Worm (Caenorhabditis elegans) whole organism, L4 larva: ENCODE measurements around the gene vti-1.
A peak's percentile ranks its signal among the peaks of the same experiment; 100 is the strongest.

Experiments used
- F44E2.7 ChIP-seq: fragments of 200-800 bp; sonication (Bioruptor generic); IDR thresholded peaks from 2 replicates; pipeline ENCODE4 v2.1.2; 2022; ENCODE audit warnings: missing genetic modification characterization, missing compliant biosample characterization
- F49E8.2 ChIP-seq: sonication (generic microtip); optimal IDR thresholded peaks from 2 replicates; lab custom pipeline; 2016; ENCODE audit warnings: missing compliant biosample characterization, mild to moderate bottlenecking, missing genetic modification characterization, borderline replicate concordance
- R02D3.7 ChIP-seq: fragments of 150-350 bp; sonication (generic microtip); optimal IDR thresholded peaks from 3 replicates; lab custom pipeline; 2014; ENCODE audit warnings: missing biosample characterization, missing genetic modification characterization
- T20F7.1 ChIP-seq: fragments of 200-800 bp; sonication (Bioruptor generic); optimal IDR thresholded peaks from 2 replicates; lab custom pipeline; 2018; ENCODE audit warnings: mild to moderate bottlenecking, missing genetic modification characterization, missing compliant biosample characterization
- Y48G9A.11 ChIP-seq: fragments of 200-800 bp; sonication (Bioruptor generic); IDR thresholded peaks from 2 replicates; pipeline ENCODE4 v1.3.6; 2022; ENCODE audit warnings: missing genetic modification reagents, missing genetic modification characterization, missing compliant biosample characterization
- Y5F2A.4 ChIP-seq: fragments of 200-800 bp; sonication (Bioruptor generic); optimal IDR thresholded peaks from 2 replicates; lab custom pipeline; 2018; ENCODE audit warnings: mild to moderate bottlenecking, missing genetic modification characterization, missing compliant biosample characterization
- ZK337.2 ChIP-seq: fragments of 200-800 bp; sonication (Bioruptor generic); IDR thresholded peaks from 2 replicates; pipeline ENCODE4 v1.3.6; 2022; ENCODE audit warnings: missing genetic modification reagents, missing genetic modification characterization, missing compliant biosample characterization
- aha-1 ChIP-seq: fragments of 150-350 bp; peaks from one replicate; lab custom pipeline; 2014; ENCODE audit warnings: missing biosample characterization, missing genetic modification characterization
- arid-1 ChIP-seq: fragments of 200-800 bp; sonication (Bioruptor generic); conservative IDR thresholded peaks from 2 replicates; pipeline ENCODE4 v1.3.6; 2022; ENCODE audit warnings: missing genetic modification reagents, missing genetic modification characterization, missing compliant biosample characterization
- ceh-20 ChIP-seq: fragments of 200-800 bp; sonication (Bioruptor generic); IDR thresholded peaks from 2 replicates; pipeline ENCODE4 v1.3.6; 2022; ENCODE audit warnings: missing genetic modification reagents, missing genetic modification characterization, missing compliant biosample characterization
- ceh-32 ChIP-seq: sonication (generic microtip); optimal IDR thresholded peaks from 2 replicates; lab custom pipeline; 2016; ENCODE audit warnings: mild to moderate bottlenecking, missing genetic modification characterization, missing compliant biosample characterization; ENCODE audit not compliant: poor library complexity
- ces-1 ChIP-seq: fragments of 150-350 bp; sonication (generic microtip); optimal IDR thresholded peaks from 4 replicates; lab custom pipeline; 2014; ENCODE audit warnings: missing biosample characterization, missing genetic modification reagents, missing genetic modification characterization
- ctbp-1 ChIP-seq: fragments of 200-800 bp; sonication (Bioruptor generic); IDR thresholded peaks from 2 replicates; pipeline ENCODE4 v1.3.6; 2022; ENCODE audit warnings: missing genetic modification reagents, missing genetic modification characterization, missing compliant biosample characterization
- daf-19 ChIP-seq: fragments of 200-800 bp; sonication (Bioruptor generic); conservative IDR thresholded peaks from 2 replicates; pipeline ENCODE4 v1.3.6; 2022; ENCODE audit warnings: missing genetic modification characterization, missing compliant biosample characterization
- dmd-6 ChIP-seq: fragments of 200-800 bp; sonication (Bioruptor generic); IDR thresholded peaks from 2 replicates; pipeline ENCODE4 v1.3.6; 2022; ENCODE audit warnings: missing genetic modification reagents, missing genetic modification characterization, missing compliant biosample characterization
- dmd-8 ChIP-seq: fragments of 200-800 bp; sonication (Bioruptor generic); IDR thresholded peaks from 2 replicates; pipeline ENCODE4 v1.3.6; 2022; ENCODE audit warnings: missing genetic modification characterization, missing compliant biosample characterization
- duxl-1 ChIP-seq: sonication (generic microtip); optimal IDR thresholded peaks from 2 replicates; lab custom pipeline; 2016; ENCODE audit warnings: mild to moderate bottlenecking, missing genetic modification characterization, moderate library complexity, missing compliant biosample characterization; ENCODE audit not compliant: poor library complexity
- dve-1 ChIP-seq: sonication (generic microtip); optimal IDR thresholded peaks from 2 replicates; lab custom pipeline; 2017; ENCODE audit warnings: antibody characterized with exemption, mild to moderate bottlenecking, missing genetic modification characterization, missing compliant biosample characterization; ENCODE audit not compliant: insufficient read depth
- egl-27 ChIP-seq: sonication (generic microtip); optimal IDR thresholded peaks from 3 replicates; lab custom pipeline; 2017; ENCODE audit warnings: missing biosample characterization, missing genetic modification reagents, missing genetic modification characterization
- egl-43 ChIP-seq: fragments of 200-800 bp; sonication (Bioruptor generic); IDR thresholded peaks from 2 replicates; pipeline ENCODE4 v1.3.6; 2022; ENCODE audit warnings: missing genetic modification reagents, missing genetic modification characterization, missing compliant biosample characterization
- hlh-11 ChIP-seq: fragments of 200-800 bp; sonication (Bioruptor generic); optimal IDR thresholded peaks from 2 replicates; lab custom pipeline; 2018; ENCODE audit warnings: mild to moderate bottlenecking, missing genetic modification characterization, missing compliant biosample characterization
- hlh-30 ChIP-seq: sonication (generic microtip); optimal IDR thresholded peaks from 2 replicates; lab custom pipeline; 2017; ENCODE audit warnings: antibody characterized with exemption, mild to moderate bottlenecking, missing genetic modification characterization, missing compliant biosample characterization; ENCODE audit not compliant: insufficient read depth
- lin-1 ChIP-seq: fragments of 200-800 bp; sonication (Bioruptor generic); IDR thresholded peaks from 2 replicates; pipeline ENCODE4 v1.3.6; 2022; ENCODE audit warnings: missing genetic modification reagents, missing genetic modification characterization, missing compliant biosample characterization
- lin-29 ChIP-seq: fragments of 200-800 bp; sonication (Bioruptor generic); IDR thresholded peaks from 2 replicates; pipeline ENCODE4 v1.3.6; 2022; ENCODE audit warnings: missing genetic modification reagents, missing genetic modification characterization, missing compliant biosample characterization
- lin-38 ChIP-seq: fragments of 200-800 bp; sonication (Bioruptor generic); IDR thresholded peaks from 2 replicates; pipeline ENCODE4 v1.3.6; 2022; ENCODE audit warnings: missing genetic modification reagents, missing genetic modification characterization, missing compliant biosample characterization
- lin-39 ChIP-seq: fragments of 150-350 bp; optimal IDR thresholded peaks from 2 replicates; lab custom pipeline; 2014; ENCODE audit warnings: missing biosample characterization, missing genetic modification reagents, missing genetic modification characterization
- mes-2 ChIP-seq: sonication (generic microtip); optimal IDR thresholded peaks from 2 replicates; lab custom pipeline; 2016; ENCODE audit warnings: missing genotype, mild to moderate bottlenecking, missing genetic modification characterization, missing compliant biosample characterization; ENCODE audit not compliant: poor library complexity, severe bottlenecking
- mxl-2 ChIP-seq: fragments of 200-800 bp; sonication (Bioruptor generic); conservative IDR thresholded peaks from 2 replicates; pipeline ENCODE4 v1.3.6; 2022; ENCODE audit warnings: missing genetic modification reagents, missing genetic modification characterization, missing compliant biosample characterization
- nhr-102 ChIP-seq: sonication (generic microtip); optimal IDR thresholded peaks from 2 replicates; lab custom pipeline; 2016; ENCODE audit warnings: mild to moderate bottlenecking, missing genetic modification characterization, moderate library complexity, missing compliant biosample characterization
- nhr-111 ChIP-seq: fragments of 200-800 bp; sonication (Bioruptor generic); optimal IDR thresholded peaks from 2 replicates; lab custom pipeline; 2018; ENCODE audit warnings: mild to moderate bottlenecking, missing genetic modification characterization, missing compliant biosample characterization
- nhr-237 ChIP-seq: sonication (generic microtip); optimal IDR thresholded peaks from 2 replicates; lab custom pipeline; 2017; ENCODE audit warnings: missing biosample characterization, missing genetic modification characterization
- nhr-28 ChIP-seq: fragments of 150-350 bp; optimal IDR thresholded peaks from 2 replicates; lab custom pipeline; 2014; ENCODE audit warnings: missing biosample characterization, missing genetic modification characterization
- nhr-42 ChIP-seq: fragments of 200-800 bp; sonication (Bioruptor generic); IDR thresholded peaks from 2 replicates; pipeline ENCODE4 v1.3.6; 2022; ENCODE audit warnings: missing genetic modification characterization, missing compliant biosample characterization
- nhr-6 ChIP-seq: fragments of 150-350 bp; optimal IDR thresholded peaks from 2 replicates; lab custom pipeline; 2014; ENCODE audit warnings: missing biosample characterization, missing genetic modification characterization
- nhr-76 ChIP-seq: fragments of 150-350 bp; optimal IDR thresholded peaks from 2 replicates; lab custom pipeline; 2014; ENCODE audit warnings: missing biosample characterization, missing genetic modification characterization
- pha-4 ChIP-seq, 2 experiments: fragments of 150-350 bp in 1 of 2; fragments of 200-800 bp in 1 of 2; sonication (Bioruptor generic) in 1 of 2; IDR thresholded peaks in 1 of 2; optimal IDR thresholded peaks in 1 of 2; 2 replicates each; pipeline versions ENCODE4 v1.3.6 to Lab custom; 2014 to 2022; ENCODE audit warnings: missing genetic modification characterization in 2 of 2, missing genetic modification reagents in 2 of 2, missing biosample characterization in 1 of 2, missing compliant biosample characterization in 1 of 2
- php-3 ChIP-seq: fragments of 200-800 bp; sonication (Bioruptor generic); IDR thresholded peaks from 2 replicates; pipeline ENCODE4 v1.3.6; 2022; ENCODE audit warnings: missing genetic modification reagents, missing genetic modification characterization, missing compliant biosample characterization
- rbr-2 ChIP-seq: sonication (generic microtip); optimal IDR thresholded peaks from 2 replicates; lab custom pipeline; 2016; ENCODE audit warnings: missing genotype, missing genetic modification characterization, missing compliant biosample characterization
- saeg-2 ChIP-seq: fragments of 200-800 bp; sonication (Bioruptor generic); IDR thresholded peaks from 2 replicates; pipeline ENCODE4 v1.3.6; 2022; ENCODE audit warnings: missing genetic modification reagents, missing genetic modification characterization, missing compliant biosample characterization
- sdz-12 ChIP-seq: fragments of 200-800 bp; sonication (Bioruptor generic); optimal IDR thresholded peaks from 2 replicates; lab custom pipeline; 2018; ENCODE audit warnings: mild to moderate bottlenecking, missing genetic modification characterization, missing compliant biosample characterization
- snpc-4 ChIP-seq: fragments of 150-350 bp; optimal IDR thresholded peaks from 2 replicates; lab custom pipeline; 2014; ENCODE audit warnings: missing biosample characterization, missing genetic modification characterization
- spr-1 ChIP-seq: sonication (generic microtip); optimal IDR thresholded peaks from 2 replicates; lab custom pipeline; 2016; ENCODE audit warnings: mild to moderate bottlenecking, missing genetic modification characterization, missing compliant biosample characterization
- tra-1 ChIP-seq: fragments of 200-800 bp; sonication (Bioruptor generic); IDR thresholded peaks from 2 replicates; pipeline ENCODE4 v1.3.6; 2022; ENCODE audit warnings: missing genetic modification reagents, missing genetic modification characterization, missing compliant biosample characterization
- unc-130 ChIP-seq: sonication (generic microtip); optimal IDR thresholded peaks from 2 replicates; lab custom pipeline; 2016; ENCODE audit warnings: missing genetic modification reagents, missing genetic modification characterization, missing compliant biosample characterization
- unc-62 ChIP-seq, 3 experiments: fragments of 150-350 bp in 1 of 3; sonication (generic microtip); optimal IDR thresholded peaks in 2 of 3; peaks in 1 of 3; 1 replicate in 1 of 3; 2 replicates in 2 of 3; lab custom pipeline; 2014 to 2017; ENCODE audit warnings: missing biosample characterization in 3 of 3, missing genetic modification characterization in 3 of 3, missing genetic modification reagents in 3 of 3, missing genotype in 1 of 3
- zag-1 ChIP-seq: fragments of 150-350 bp; optimal IDR thresholded peaks from 2 replicates; lab custom pipeline; 2014; ENCODE audit warnings: missing biosample characterization, missing genetic modification characterization
- zip-11 ChIP-seq: fragments of 200-800 bp; sonication (Bioruptor generic); IDR thresholded peaks from 2 replicates; pipeline ENCODE4 v1.3.6; 2022; ENCODE audit warnings: missing genetic modification characterization, missing compliant biosample characterization
- ztf-7 ChIP-seq: fragments of 150-350 bp; optimal IDR thresholded peaks from 2 replicates; lab custom pipeline; 2014; ENCODE audit warnings: missing biosample characterization, missing genetic modification characterization

vti-1 gene

DNA sequence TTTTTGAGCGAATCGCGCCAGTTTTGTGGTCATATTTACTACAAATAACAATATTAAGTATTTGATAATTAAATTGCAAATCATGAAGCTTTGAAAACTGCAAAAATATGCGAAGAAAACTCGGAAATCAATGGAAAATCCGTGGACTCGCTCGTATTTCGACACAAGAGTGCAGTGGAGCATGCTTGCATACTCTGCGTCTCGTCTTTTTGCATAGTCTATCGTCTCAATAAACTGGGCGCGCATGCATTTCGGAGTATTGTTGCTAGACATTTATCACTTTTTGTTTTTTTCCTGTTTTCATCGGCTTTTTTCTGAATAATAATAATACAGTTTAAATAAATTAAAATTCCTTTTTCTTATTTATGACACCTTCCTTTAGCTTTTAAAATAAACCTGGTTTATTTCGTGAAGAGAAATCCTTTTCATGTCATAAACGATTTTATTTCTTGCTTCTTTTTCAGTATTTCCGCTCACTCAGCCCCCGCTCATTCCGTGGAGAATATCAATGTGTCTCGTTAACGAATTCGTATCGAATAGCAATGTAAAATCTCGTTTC is 1.3 kb upstream of the vti-1 start, which contains the start of the genes mrps-7 and Y57G11C.3 (continued):
- TF ChIP-seq php-3 (GFP tag; lab: Robert Waterston, UW), result peak; percentile 58; the same call in 1 of the 2 replicates
- peak; percentile 96 for TF ChIP-seq Y48G9A.11 (GFP tag; lab: Robert Waterston, UW)
- peak; percentile 67 for TF ChIP-seq spr-1
- TF ChIP-seq ctbp-1 (GFP tag; lab: Robert Waterston, UW), result 0 out of 2 replicates have a peak, but pooled peaks have one; percentile 52
- peak; percentile 85 for TF ChIP-seq rbr-2 (tag; lab: Kevin White, UChicago)
- TF ChIP-seq lin-29 (GFP tag; lab: Robert Waterston, UW), result no peak
- TF ChIP-seq nhr-102, result peak; percentile 75
- TF ChIP-seq aha-1, result peak; percentile 96
- no peak for TF ChIP-seq dmd-8 (GFP tag; lab: Robert Waterston, UW)
- no peak for TF ChIP-seq ces-1 (GFP tag; lab: Kevin White, UChicago)
- TF ChIP-seq zag-1, result no peak
- TF ChIP-seq egl-27, result no peak
- TF ChIP-seq lin-1 (GFP tag; lab: Robert Waterston, UW), result 0 out of 2 replicates have a peak, but pooled peaks have one; percentile 14
- TF ChIP-seq sdz-12 (GFP tag; lab: Kevin White, UChicago), result no peak
- peak in 1 of 2 experiments; percentile 87 for TF ChIP-seq unc-62 (GFP tag; optimal IDR thresholded peaks at IDR 0.05 in 1 of 2; lab: Kevin White, UChicago)
- no peak for TF ChIP-seq unc-62 (tag; optimal IDR thresholded peaks at IDR 0.05; lab: Kevin White, UChicago)
- TF ChIP-seq arid-1 (GFP tag; lab: Robert Waterston, UW), result peak; percentile 61; the same call in 1 of the 2 replicates
- no peak for TF ChIP-seq F44E2.7 (GFP tag; lab: Robert Waterston, UW)
- no peak for TF ChIP-seq saeg-2 (GFP tag; lab: Robert Waterston, UW)
- TF ChIP-seq ztf-7 (tag; lab: Kevin White, UChicago), result peak; percentile 54
- TF ChIP-seq egl-43, result 0 out of 2 replicates have a peak, but pooled peaks have one; percentile 41
- TF ChIP-seq lin-39, result no peak
- 0 out of 2 replicates have a peak, but pooled peaks have one; percentile 44 for TF ChIP-seq nhr-42 (GFP tag; lab: Robert Waterston, UW)
- no peak for TF ChIP-seq ceh-20
- peak; percentile 90 for TF ChIP-seq hlh-30 (tag; lab: Kevin White, UChicago)
- TF ChIP-seq R02D3.7, result peak; percentile 93
- TF ChIP-seq dve-1 (tag; lab: Kevin White, UChicago), result peak; percentile 97
- TF ChIP-seq hlh-11 (tag; lab: Kevin White, UChicago), result peak; percentile 76
- peak; percentile 100 for TF ChIP-seq lin-38 (GFP tag; lab: Robert Waterston, UW)
- peak; percentile 87 for TF ChIP-seq nhr-28 (tag; lab: Kevin White, UChicago)
- no peak for TF ChIP-seq nhr-76 (tag; lab: Kevin White, UChicago)
- peak; percentile 100 for TF ChIP-seq T20F7.1 (GFP tag; lab: Kevin White, UChicago)
- no peak for TF ChIP-seq nhr-237 (tag; lab: Kevin White, UChicago)
- no peak for TF ChIP-seq nhr-111 (GFP tag; lab: Kevin White, UChicago)
- TF ChIP-seq pha-4 (GFP tag; IDR thresholded peaks at IDR 0.05; lab: Robert Waterston, UW), result peak; percentile 28; the same call in 1 of the 2 replicates
- TF ChIP-seq pha-4 (tag; optimal IDR thresholded peaks at IDR 0.05; lab: Kevin White, UChicago), result peak; percentile 91
- TF ChIP-seq ZK337.2, result no peak
- TF ChIP-seq nhr-6 (tag; lab: Kevin White, UChicago), result peak; percentile 94
- TF ChIP-seq F49E8.2, result no peak
- no peak for TF ChIP-seq ceh-32 (tag; lab: Kevin White, UChicago)
- TF ChIP-seq mxl-2 (GFP tag; lab: Robert Waterston, UW), result no peak
- no peak for TF ChIP-seq tra-1 (GFP tag; lab: Robert Waterston, UW)
- peak; percentile 77 for TF ChIP-seq dmd-6 (GFP tag; lab: Robert Waterston, UW)
- TF ChIP-seq Y5F2A.4 (GFP tag; lab: Kevin White, UChicago), result no peak
- peak; percentile 27 for TF ChIP-seq unc-130 (GFP tag; lab: Kevin White, UChicago)
- peak; percentile 93 for TF ChIP-seq mes-2 (tag; lab: Kevin White, UChicago)
- peak; percentile 38 for TF ChIP-seq snpc-4 (tag; lab: Kevin White, UChicago)
- no peak for TF ChIP-seq daf-19 (GFP tag; lab: Robert Waterston, UW)
- TF ChIP-seq zip-11 (GFP tag; lab: Robert Waterston, UW), result no peak
- TF ChIP-seq duxl-1 (tag; lab: Kevin White, UChicago), result peak; percentile 85
